In the genomic region with DNA sequence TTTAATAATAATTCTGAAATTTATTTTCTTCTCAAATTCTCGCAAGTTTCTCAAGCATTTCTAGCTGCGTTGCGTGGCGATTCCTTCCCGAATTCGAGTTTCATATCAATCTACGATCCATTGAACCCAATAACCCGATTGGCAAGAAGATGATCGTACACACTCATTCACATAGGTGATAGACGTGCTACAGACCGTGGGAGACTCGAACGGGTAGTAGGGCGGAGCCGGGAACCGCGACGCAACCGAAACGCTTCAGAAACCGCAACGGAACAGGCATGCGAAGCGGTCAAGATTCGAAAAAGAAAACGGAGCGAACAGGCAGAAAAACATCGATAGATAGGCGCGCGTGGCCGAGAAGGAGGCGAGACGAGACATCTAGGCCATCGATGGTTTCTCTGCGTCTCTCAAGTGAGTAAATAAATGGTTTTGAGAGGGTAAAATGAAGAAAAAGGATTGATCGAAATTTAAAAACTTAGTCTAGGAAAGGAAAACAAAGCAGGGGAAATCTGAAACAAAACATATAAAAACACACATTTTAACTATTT, we compare ENCODE assay signal across 5 worm cellular contexts.
TF ChIP-seq lines count a peak whose summit lies in the region.

Gene madf-11 (minus strand): TSS at position 51 of the 548 bp plus-strand sequence.

TF ChIP-seq in whole organism, L1 larva, 84 proteins besides CTCF, POLR2A, EP300 and RAD21 (continues in another document):
- TF ChIP-seq swsn-7 (tag; optimal IDR thresholded peaks at IDR 0.05; lab: Kevin White, UChicago) (peak; percentile 53), pqm-1 (tag; optimal IDR thresholded peaks at IDR 0.05; lab: Kevin White, UChicago) (no peak), hpl-2 (GFP tag; optimal IDR thresholded peaks at IDR 0.05; lab: Kevin White, UChicago) (no peak), nhr-85 (tag; lab: Kevin White, UChicago) (peak; percentile 83), rnt-1 (tag; optimal IDR thresholded peaks at IDR 0.05; lab: Kevin White, UChicago) (peak; percentile 92), F16B12.6 (tag; optimal IDR thresholded peaks at IDR 0.05; lab: Kevin White, UChicago) (peak; percentile 23), egl-13 (tag; optimal IDR thresholded peaks at IDR 0.05; lab: Kevin White, UChicago) (no peak), nhr-76 (tag; optimal IDR thresholded peaks at IDR 0.05; lab: Kevin White, UChicago) (no peak), mef-2 (tag; optimal IDR thresholded peaks at IDR 0.05; lab: Kevin White, UChicago) (no peak), isw-1 (GFP tag; IDR thresholded peaks at IDR 0.05; lab: Robert Waterston, UW) (no peak; the same call in 1 of the 2 replicates), aly-2 (tag; optimal IDR thresholded peaks at IDR 0.05; lab: Kevin White, UChicago) (no peak), hlh-4 (tag; optimal IDR thresholded peaks at IDR 0.05; lab: Kevin White, UChicago) (no peak), lin-39 (tag; optimal IDR thresholded peaks at IDR 0.05; lab: Kevin White, UChicago) (no peak), aha-1 (tag; optimal IDR thresholded peaks at IDR 0.05; lab: Kevin White, UChicago) (no peak), ceh-82 (tag; optimal IDR thresholded peaks at IDR 0.05; lab: Kevin White, UChicago) (peak in 2 of 3 experiments; percentile 23 to 78), elt-3 (tag; optimal IDR thresholded peaks at IDR 0.05; lab: Kevin White, UChicago) (peak in 1 of 6 experiments; percentile 33), mab-9 (GFP tag; IDR thresholded peaks at IDR 0.05; lab: Robert Waterston, UW) (no peak)

TF ChIP-seq in whole organism, L3 larva, 47 proteins besides CTCF, POLR2A, EP300 and RAD21 (continues in another document):
- TF ChIP-seq nhr-77 (tag; optimal IDR thresholded peaks at IDR 0.05; lab: Kevin White, UChicago) (no peak), fos-1 (tag; optimal IDR thresholded peaks at IDR 0.05; lab: Kevin White, UChicago) (no peak), ZK546.5 (tag; optimal IDR thresholded peaks at IDR 0.05; lab: Kevin White, UChicago) (no peak), pha-4 (tag; optimal IDR thresholded peaks at IDR 0.05; lab: Kevin White, UChicago) (peak; percentile 93), R02D3.7 (tag; optimal IDR thresholded peaks at IDR 0.05; lab: Kevin White, UChicago) (peak; percentile 69), sea-2 (GFP tag; optimal IDR thresholded peaks at IDR 0.05; lab: Kevin White, UChicago) (no peak), ztf-4 (tag; optimal IDR thresholded peaks at IDR 0.05; lab: Kevin White, UChicago) (no peak), aly-2 (tag; optimal IDR thresholded peaks at IDR 0.05; lab: Kevin White, UChicago) (no peak), ceh-16 (tag; optimal IDR thresholded peaks at IDR 0.05; lab: Kevin White, UChicago) (no peak), nhr-67 (tag; optimal IDR thresholded peaks at IDR 0.05; lab: Kevin White, UChicago) (no peak), nhr-25 (tag; optimal IDR thresholded peaks at IDR 0.05; lab: Kevin White, UChicago) (peak; percentile 74), skn-1 (tag; optimal IDR thresholded peaks at IDR 0.05; lab: Kevin White, UChicago) (peak; percentile 8), lin-39 (tag; optimal IDR thresholded peaks at IDR 0.05; lab: Kevin White, UChicago) (peak; percentile 75), nhr-76 (tag; optimal IDR thresholded peaks at IDR 0.05; lab: Kevin White, UChicago) (no peak), elt-2 (tag; optimal IDR thresholded peaks at IDR 0.05; lab: Kevin White, UChicago) (peak; percentile 39), nhr-12 (tag; optimal IDR thresholded peaks at IDR 0.05; lab: Kevin White, UChicago) (no peak), elt-1 (tag; optimal IDR thresholded peaks at IDR 0.05; lab: Kevin White, UChicago) (no peak), hmg-11 (tag; optimal IDR thresholded peaks at IDR 0.05; lab: Kevin White, UChicago) (no peak), eor-1 (tag; optimal IDR thresholded peaks at IDR 0.05; lab: Kevin White, UChicago) (no peak)

TF ChIP-seq in whole organism, early embryonic, 17 proteins besides CTCF, POLR2A, EP300 and RAD21:
- TF ChIP-seq tbx-11 (GFP tag; IDR thresholded peaks at IDR 0.05; lab: Robert Waterston, UW) (no peak), B0310.2 (tag; optimal IDR thresholded peaks at IDR 0.05; lab: Kevin White, UChicago) (no peak), sea-1 (GFP tag; conservative IDR thresholded peaks at IDR 0.05; lab: Robert Waterston, UW) (no peak), ceh-36 (tag; optimal IDR thresholded peaks at IDR 0.05; lab: Kevin White, UChicago) (no peak), aly-1 (tag; optimal IDR thresholded peaks at IDR 0.05; lab: Kevin White, UChicago) (no peak), ama-1 (optimal IDR thresholded peaks at IDR 0.05; lab: Kevin White, UChicago) (no peak), ets-7 (tag; optimal IDR thresholded peaks at IDR 0.05; lab: Kevin White, UChicago) (peak; percentile 1), tbx-37 (GFP tag; conservative IDR thresholded peaks at IDR 0.05; lab: Robert Waterston, UW) (0 out of 2 replicates have a peak, but pooled peaks have one; percentile 33), ceh-13 (GFP tag; optimal IDR thresholded peaks at IDR 0.05; lab: Kevin White, UChicago) (no peak), pes-1 (GFP tag; IDR thresholded peaks at IDR 0.05; lab: Robert Waterston, UW) (no peak), hmbx-1 (tag; optimal IDR thresholded peaks at IDR 0.05; lab: Kevin White, UChicago) (no peak), F13C5.2 (tag; optimal IDR thresholded peaks at IDR 0.05; lab: Kevin White, UChicago) (peak; percentile 6), tra-4 (tag; optimal IDR thresholded peaks at IDR 0.05; lab: Kevin White, UChicago) (no peak), scrt-1 (GFP tag; IDR thresholded peaks at IDR 0.05; lab: Robert Waterston, UW) (no peak), hmg-4 (GFP tag; optimal IDR thresholded peaks at IDR 0.05; lab: Kevin White, UChicago) (peak; percentile 68), flt-1 (GFP tag; IDR thresholded peaks at IDR 0.05; lab: Robert Waterston, UW) (no peak), hnd-1 (tag; optimal IDR thresholded peaks at IDR 0.05; lab: Kevin White, UChicago) (no peak)

TF ChIP-seq in whole organism, midembryonic, 9 proteins besides CTCF, POLR2A, EP300 and RAD21:
- TF ChIP-seq med-1 (GFP tag; optimal IDR thresholded peaks at IDR 0.05; lab: Kevin White, UChicago; ENCODE audit: insufficient read depth) (no peak), tab-1 (GFP tag; IDR thresholded peaks at IDR 0.05; lab: Robert Waterston, UW) (no peak), cog-1 (tag; optimal IDR thresholded peaks at IDR 0.05; lab: Kevin White, UChicago) (peak; percentile 35), klf-2 (GFP tag; conservative IDR thresholded peaks at IDR 0.05; lab: Robert Waterston, UW) (no peak), ref-1 (GFP tag; conservative IDR thresholded peaks at IDR 0.05; lab: Robert Waterston, UW) (no peak), T22C8.4 (GFP tag; IDR thresholded peaks at IDR 0.05; lab: Robert Waterston, UW) (no peak), ztf-23 (GFP tag; IDR thresholded peaks at IDR 0.05; lab: Robert Waterston, UW) (peak; percentile 45; the same call in 1 of the 2 replicates), ztf-29 (GFP tag; IDR thresholded peaks at IDR 0.05; lab: Robert Waterston, UW) (0 out of 2 replicates have a peak, but pooled peaks have one; percentile 10), flt-1 (GFP tag; IDR thresholded peaks at IDR 0.05; lab: Robert Waterston, UW) (peak; percentile 56)
TF ChIP-seq in whole organism, midembryonic: peak in this region for 4.

TF ChIP-seq in whole organism, young adult, 124 proteins besides CTCF, POLR2A, EP300 and RAD21 (continues in another document):
- TF ChIP-seq tbx-9 (tag; optimal IDR thresholded peaks at IDR 0.05; lab: Kevin White, UChicago; ENCODE audit: borderline replicate concordance) = no peak
- TF ChIP-seq snpc-1.3 (tag; optimal IDR thresholded peaks at IDR 0.05; lab: Kevin White, UChicago; ENCODE audit: insufficient read depth) = no peak
- peak; percentile 28 for TF ChIP-seq ZK185.1 (tag; optimal IDR thresholded peaks at IDR 0.05; lab: Kevin White, UChicago; ENCODE audit: poor library complexity, severe bottlenecking)
- peak; percentile 53 for TF ChIP-seq nhr-80 (tag; optimal IDR thresholded peaks at IDR 0.05; lab: Kevin White, UChicago)
- peak; percentile 19; the same call in 1 of the 2 replicates for TF ChIP-seq ceh-100 (GFP tag; IDR thresholded peaks at IDR 0.05; lab: Robert Waterston, UW)
- no peak for TF ChIP-seq ztf-22 (GFP tag; optimal IDR thresholded peaks at IDR 0.05; lab: Kevin White, UChicago)
- TF ChIP-seq nhr-27 (tag; optimal IDR thresholded peaks at IDR 0.05; lab: Kevin White, UChicago) = no peak
- no peak for TF ChIP-seq hlh-26 (GFP tag; conservative IDR thresholded peaks at IDR 0.05; lab: Robert Waterston, UW)
- TF ChIP-seq F57A8.1 (GFP tag; optimal IDR thresholded peaks at IDR 0.05; lab: Kevin White, UChicago) = no peak
- peak; percentile 5 for TF ChIP-seq ets-4 (GFP tag; optimal IDR thresholded peaks at IDR 0.05; lab: Kevin White, UChicago)
- no peak for TF ChIP-seq bed-1 (GFP tag; IDR thresholded peaks at IDR 0.05; lab: Robert Waterston, UW)
- TF ChIP-seq tlf-1 (GFP tag; optimal IDR thresholded peaks at IDR 0.05; lab: Kevin White, UChicago) = no peak
- TF ChIP-seq egrh-3 (GFP tag; IDR thresholded peaks at IDR 0.05; lab: Robert Waterston, UW) = no peak
- peak; percentile 66 for TF ChIP-seq mcd-1 (GFP tag; IDR thresholded peaks at IDR 0.05; lab: Robert Waterston, UW)
- no peak for TF ChIP-seq F37B4.10 (GFP tag; IDR thresholded peaks at IDR 0.05; lab: Robert Waterston, UW)
- TF ChIP-seq gei-17 (GFP tag; optimal IDR thresholded peaks at IDR 0.05; lab: Kevin White, UChicago) = no peak
- TF ChIP-seq Y53G8AR.9 (GFP tag; conservative IDR thresholded peaks at IDR 0.05; lab: Robert Waterston, UW) = 0 out of 2 replicates have a peak, but pooled peaks have one; percentile 42
- TF ChIP-seq hsf-1 (GFP tag; IDR thresholded peaks at IDR 0.05; lab: Robert Waterston, UW) = no peak
- TF ChIP-seq xnd-1 (tag; optimal IDR thresholded peaks at IDR 0.05; lab: Kevin White, UChicago) = no peak
- TF ChIP-seq snpc-4 (GFP tag; optimal IDR thresholded peaks at IDR 0.05; lab: Kevin White, UChicago) = no peak
- TF ChIP-seq snpc-4 (tag; optimal IDR thresholded peaks at IDR 0.05; lab: Kevin White, UChicago) = peak in 2 of 4 experiments; percentile 18 to 33
- no peak for TF ChIP-seq F23B12.7 (tag; optimal IDR thresholded peaks at IDR 0.05; lab: Kevin White, UChicago; ENCODE audit: insufficient read depth)
- TF ChIP-seq let-526 (GFP tag; IDR thresholded peaks at IDR 0.05; lab: Robert Waterston, UW) = no peak
- peak; percentile 7 for TF ChIP-seq madf-10 (tag; optimal IDR thresholded peaks at IDR 0.05; lab: Kevin White, UChicago)
- TF ChIP-seq mxl-1 (tag; optimal IDR thresholded peaks at IDR 0.05; lab: Kevin White, UChicago) = no peak
- no peak for TF ChIP-seq cebp-1 (GFP tag; IDR thresholded peaks at IDR 0.05; lab: Robert Waterston, UW)
- TF ChIP-seq cebp-1 (tag; optimal IDR thresholded peaks at IDR 0.05; lab: Kevin White, UChicago) = peak; percentile 58
- peak; percentile 19; the same call in 1 of the 2 replicates for TF ChIP-seq F33H1.4 (GFP tag; IDR thresholded peaks at IDR 0.05; lab: Robert Waterston, UW)
- no peak for TF ChIP-seq somi-1 (GFP tag; optimal IDR thresholded peaks at IDR 0.05; lab: Kevin White, UChicago)
- TF ChIP-seq unc-62 (GFP tag; optimal IDR thresholded peaks at IDR 0.05; lab: Kevin White, UChicago) = no peak
- TF ChIP-seq K11D2.4 (GFP tag; IDR thresholded peaks at IDR 0.05; lab: Robert Waterston, UW) = 0 out of 2 replicates have a peak, but pooled peaks have one; percentile 17

Comparison
In these comparisons a context has a peak if more than half of its experiments do, and no peak if none do; other contexts are left out.
1. Of the 8 proteins assayed by ChIP-seq in both whole organism, young adult and whole organism, L1 larva: peak only in whole organism, young adult: none; only in whole organism, L1 larva: dpl-1, efl-1, nhr-90 and unc-130; in both: none; in neither: 2; mixed calls (peak in some experiments, not most) for 2.